Fruit fly (Drosophila melanogaster) whole organism, embryonic: ENCODE measurements around the gene Ir68b.

Source experiments
- B-H2 ChIP-seq: fragments of 200-800 bp; sonication (Bioruptor generic); optimal IDR thresholded peaks from 2 replicates; lab custom pipeline; 2018; ENCODE audit warnings: missing biosample characterization, mild to moderate bottlenecking, missing genetic modification characterization
- Bgb ChIP-seq: fragments of 200-800 bp; sonication (Bioruptor generic); IDR thresholded peaks from 2 replicates; pipeline ENCODE4 v1.3.6; 2022; ENCODE audit warnings: missing biosample characterization, missing genetic modification characterization; ENCODE audit not compliant: partially characterized antibody
- CG11247 ChIP-seq: fragments of 200-800 bp; sonication (Bioruptor generic); IDR thresholded peaks from 2 replicates; pipeline ENCODE4 v1.3.6; 2022; ENCODE audit warnings: missing biosample characterization, missing genetic modification characterization
- CG1233 ChIP-seq: fragments of 200-800 bp; sonication (Bioruptor generic); optimal IDR thresholded peaks from 4 replicates; lab custom pipeline; 2018; ENCODE audit warnings: missing biosample characterization, mild to moderate bottlenecking, missing genetic modification characterization
- CG13123 ChIP-seq: fragments of 200-800 bp; sonication (Bioruptor generic); optimal IDR thresholded peaks from 2 replicates; lab custom pipeline; 2016; ENCODE audit warnings: missing biosample characterization, missing genetic modification characterization
- CG15479 ChIP-seq: fragments of 200-800 bp; sonication (Bioruptor generic); optimal IDR thresholded peaks from 3 replicates; lab custom pipeline; 2019; ENCODE audit warnings: missing biosample characterization, mild to moderate bottlenecking, missing genetic modification characterization, moderate library complexity
- CG15696 ChIP-seq: fragments of 200-800 bp; sonication (Bioruptor generic); optimal IDR thresholded peaks from 2 replicates; lab custom pipeline; 2019; ENCODE audit warnings: missing biosample characterization, mild to moderate bottlenecking, missing genetic modification characterization, moderate library complexity
- CG16813 ChIP-seq: fragments of 200-800 bp; sonication (Bioruptor generic); IDR thresholded peaks from 3 replicates; pipeline ENCODE4 v1.3.6; 2022; ENCODE audit warnings: missing biosample characterization, missing genetic modification characterization; ENCODE audit not compliant: partially characterized antibody
- CG17186 ChIP-seq: fragments of 200-800 bp; sonication (Bioruptor generic); optimal IDR thresholded peaks from 3 replicates; lab custom pipeline; 2017; ENCODE audit warnings: missing biosample characterization, missing genetic modification reagents, missing genetic modification characterization
- CG17829 ChIP-seq: fragments of 200-800 bp; optimal IDR thresholded peaks from 2 replicates; lab custom pipeline; 2019; ENCODE audit warnings: missing biosample characterization, mild to moderate bottlenecking, missing genetic modification characterization, moderate library complexity
- CG18262 ChIP-seq: fragments of 200-800 bp; optimal IDR thresholded peaks from 3 replicates; lab custom pipeline; 2019; ENCODE audit warnings: missing biosample characterization, mild to moderate bottlenecking, missing genetic modification characterization, moderate library complexity
- CG18599 ChIP-seq: fragments of 200-800 bp; sonication (Bioruptor generic); optimal IDR thresholded peaks from 3 replicates; lab custom pipeline; 2017; ENCODE audit warnings: missing biosample characterization, missing genetic modification characterization, mild to moderate bottlenecking, moderate library complexity, missing genetic modification reagents
- CG2712 ChIP-seq: fragments of 200-800 bp; optimal IDR thresholded peaks from 3 replicates; lab custom pipeline; 2019; ENCODE audit warnings: missing biosample characterization, mild to moderate bottlenecking, missing genetic modification characterization, moderate library complexity
- CG2875 ChIP-seq: fragments of 200-800 bp; sonication (Bioruptor generic); optimal IDR thresholded peaks from 2 replicates; lab custom pipeline; 2017; ENCODE audit warnings: missing biosample characterization, mild to moderate bottlenecking, missing genetic modification characterization, missing genetic modification reagents
- CG31388 ChIP-seq: fragments of 200-800 bp; sonication (Bioruptor generic); optimal IDR thresholded peaks from 2 replicates; lab custom pipeline; 2016; ENCODE audit warnings: missing biosample characterization, missing genetic modification characterization
- CG32767 ChIP-seq: fragments of 200-800 bp; sonication (Bioruptor generic); IDR thresholded peaks from 2 replicates; pipeline ENCODE4 v1.3.6; 2022; ENCODE audit warnings: missing biosample characterization, missing genetic modification characterization
- CG33557 ChIP-seq: fragments of 200-800 bp; sonication (Bioruptor generic); optimal IDR thresholded peaks from 2 replicates; lab custom pipeline; 2019; ENCODE audit warnings: missing biosample characterization, mild to moderate bottlenecking, missing genetic modification characterization, moderate library complexity
- CG5180 ChIP-seq: fragments of 200-800 bp; sonication (Bioruptor generic); optimal IDR thresholded peaks from 3 replicates; lab custom pipeline; 2017; ENCODE audit warnings: missing biosample characterization, missing genetic modification characterization, mild to moderate bottlenecking, moderate library complexity, missing genetic modification reagents
- CrebB ChIP-seq: fragments of 200-800 bp; sonication (Bioruptor generic); optimal IDR thresholded peaks from 3 replicates; lab custom pipeline; 2018; ENCODE audit warnings: missing biosample characterization, mild to moderate bottlenecking, missing genetic modification characterization
- Dref ChIP-seq: fragments of 200-800 bp; sonication (Bioruptor generic); IDR thresholded peaks from 2 replicates; pipeline ENCODE4 v1.3.6; 2022; ENCODE audit warnings: missing biosample characterization, missing genetic modification characterization
- ERR ChIP-seq: fragments of 200-800 bp; sonication (Bioruptor generic); optimal IDR thresholded peaks from 2 replicates; lab custom pipeline; 2016; ENCODE audit warnings: missing biosample characterization, missing genetic modification characterization
- GATAe ChIP-seq: fragments of 200-800 bp; sonication (Bioruptor generic); conservative IDR thresholded peaks from 2 replicates; pipeline ENCODE4 v1.3.6; 2022; ENCODE audit warnings: missing biosample characterization, missing genetic modification characterization
- Hand ChIP-seq: fragments of 200-800 bp; sonication (Bioruptor generic); optimal IDR thresholded peaks from 2 replicates; lab custom pipeline; 2017; ENCODE audit warnings: mild to moderate bottlenecking, missing biosample characterization, missing genetic modification reagents, missing genetic modification characterization
- Hmx ChIP-seq: fragments of 200-800 bp; sonication (Bioruptor generic); optimal IDR thresholded peaks from 2 replicates; lab custom pipeline; 2016; ENCODE audit warnings: missing biosample characterization, missing genetic modification characterization
- Nf-YC ChIP-seq: fragments of 200-800 bp; optimal IDR thresholded peaks from 3 replicates; lab custom pipeline; 2019; ENCODE audit warnings: missing biosample characterization, mild to moderate bottlenecking, missing genetic modification characterization, moderate library complexity
- PHDP ChIP-seq: fragments of 200-800 bp; sonication (Bioruptor generic); optimal IDR thresholded peaks from 3 replicates; lab custom pipeline; 2018; ENCODE audit warnings: missing biosample characterization, mild to moderate bottlenecking, missing genetic modification characterization, moderate library complexity
- Ptx1 ChIP-seq: fragments of 200-800 bp; sonication (Bioruptor generic); IDR thresholded peaks from 2 replicates; pipeline ENCODE4 v1.3.6; 2022; ENCODE audit warnings: missing biosample characterization, missing genetic modification characterization
- Ravus ChIP-seq: fragments of 200-800 bp; sonication (Bioruptor generic); IDR thresholded peaks from 2 replicates; pipeline ENCODE4 v1.3.6; 2022; ENCODE audit warnings: missing biosample characterization, missing genetic modification characterization
- Sry-β ChIP-seq: fragments of 200-800 bp; sonication (Bioruptor generic); optimal IDR thresholded peaks from 2 replicates; lab custom pipeline; 2018; ENCODE audit warnings: missing biosample characterization, mild to moderate bottlenecking, missing genetic modification characterization, moderate library complexity
- Taf1 ChIP-seq: fragments of 200-800 bp; sonication (Bioruptor generic); IDR thresholded peaks from 2 replicates; pipeline ENCODE4 v1.3.6; 2022; ENCODE audit warnings: missing biosample characterization, missing genetic modification characterization
- Usf ChIP-seq: fragments of 200-800 bp; sonication (Bioruptor generic); optimal IDR thresholded peaks from 2 replicates; lab custom pipeline; 2017; ENCODE audit warnings: missing genotype, missing biosample characterization, missing genetic modification characterization
- abd-A ChIP-seq: fragments of 200-800 bp; sonication (Bioruptor generic); optimal IDR thresholded peaks from 3 replicates; lab custom pipeline; 2019; ENCODE audit warnings: missing biosample characterization, mild to moderate bottlenecking, missing genetic modification characterization, moderate library complexity
- amos ChIP-seq: fragments of 200-800 bp; sonication (Bioruptor generic); IDR thresholded peaks from 2 replicates; pipeline ENCODE4 v1.3.6; 2022; ENCODE audit warnings: missing biosample characterization, missing genetic modification characterization; ENCODE audit not compliant: partially characterized antibody
- ase ChIP-seq: fragments of 200-800 bp; sonication (Bioruptor generic); IDR thresholded peaks from 3 replicates; pipeline ENCODE4 v1.3.6; 2022; ENCODE audit warnings: missing biosample characterization, missing genetic modification characterization
- bbx ChIP-seq: fragments of 200-800 bp; sonication (Bioruptor generic); IDR thresholded peaks from 2 replicates; pipeline ENCODE4 v1.3.6; 2022; ENCODE audit warnings: missing biosample characterization, missing genetic modification characterization; ENCODE audit not compliant: partially characterized antibody
- gce ChIP-seq: fragments of 200-800 bp; sonication (Bioruptor generic); IDR thresholded peaks from 3 replicates; pipeline ENCODE4 v1.3.6; 2022; ENCODE audit warnings: missing biosample characterization, missing genetic modification characterization
- gfzf ChIP-seq: fragments of 200-800 bp; sonication (Bioruptor generic); optimal IDR thresholded peaks from 2 replicates; lab custom pipeline; 2016; ENCODE audit warnings: missing biosample characterization, mild to moderate bottlenecking, missing genetic modification characterization, moderate library complexity
- jigr1 ChIP-seq: fragments of 200-800 bp; sonication (Bioruptor generic); IDR thresholded peaks from 3 replicates; pipeline ENCODE4 v1.3.6; 2022; ENCODE audit warnings: missing biosample characterization, missing genetic modification characterization
- knrl ChIP-seq: fragments of 200-800 bp; sonication (Bioruptor generic); IDR thresholded peaks from 3 replicates; pipeline ENCODE4 v1.3.6; 2022; ENCODE audit warnings: missing biosample characterization, missing genetic modification characterization; ENCODE audit not compliant: partially characterized antibody
- onecut ChIP-seq: fragments of 200-800 bp; sonication (Bioruptor generic); IDR thresholded peaks from 2 replicates; pipeline ENCODE4 v1.3.6; 2022; ENCODE audit warnings: missing biosample characterization, missing genetic modification characterization
- otp ChIP-seq: fragments of 200-800 bp; sonication (Bioruptor generic); IDR thresholded peaks from 3 replicates; pipeline ENCODE4, ENCODE4 v1.3.6; 2022; ENCODE audit warnings: missing biosample characterization, missing genetic modification characterization
- row ChIP-seq: fragments of 200-800 bp; sonication (Bioruptor generic); IDR thresholded peaks from 3 replicates; pipeline ENCODE4 v1.3.6; 2022; ENCODE audit warnings: missing biosample characterization, missing genetic modification characterization
- sd ChIP-seq: fragments of 200-800 bp; sonication (Bioruptor generic); optimal IDR thresholded peaks from 3 replicates; lab custom pipeline; 2018; ENCODE audit warnings: missing biosample characterization, mild to moderate bottlenecking, missing genetic modification characterization, moderate library complexity
- sens ChIP-seq: fragments of 200-800 bp; sonication (Bioruptor generic); peaks from one replicate; lab custom pipeline; 2016; ENCODE audit warnings: missing biosample characterization, missing genetic modification characterization
- sima ChIP-seq: fragments of 200-800 bp; sonication (Bioruptor generic); optimal IDR thresholded peaks from 2 replicates; lab custom pipeline; 2016; ENCODE audit warnings: missing biosample characterization, missing genetic modification characterization
- so ChIP-seq: fragments of 200-800 bp; sonication (Bioruptor generic); IDR thresholded peaks from 3 replicates; pipeline ENCODE4 v1.3.6; 2022; ENCODE audit warnings: missing biosample characterization, missing genetic modification characterization
- toy ChIP-seq: fragments of 200-800 bp; sonication (Bioruptor generic); IDR thresholded peaks from 2 replicates; pipeline ENCODE4 v1.3.6; 2022; ENCODE audit warnings: missing biosample characterization, missing genetic modification characterization
- twi ChIP-seq: fragments of 200-800 bp; optimal IDR thresholded peaks from 2 replicates; lab custom pipeline; 2019; ENCODE audit warnings: missing biosample characterization, mild to moderate bottlenecking, missing genetic modification characterization, moderate library complexity
- wek ChIP-seq: fragments of 200-800 bp; sonication (Bioruptor generic); optimal IDR thresholded peaks from 3 replicates; lab custom pipeline; 2018; ENCODE audit warnings: missing biosample characterization, mild to moderate bottlenecking, missing genetic modification characterization, moderate library complexity

Gene Ir68b

dm6 chr3L:12078551-12079318 lies 48.5 kb downstream of the Ir68b start (continued):
- no peak for TF ChIP-seq Ravus (GFP tag; lab: Robert Waterston, UW)
- no peak for TF ChIP-seq CG32767 (GFP tag; lab: Robert Waterston, UW)
- no peak for TF ChIP-seq bbx (GFP tag; lab: Robert Waterston, UW)
- no peak for TF ChIP-seq row (GFP tag; lab: Robert Waterston, UW)
- no peak for TF ChIP-seq abd-A (tag; lab: Kevin White, UChicago)
- no peak for TF ChIP-seq CG31388 (GFP tag; lab: Kevin White, UChicago)
- TF ChIP-seq CG2875 (GFP tag; lab: Kevin White, UChicago), result no peak
- peak; percentile 13 for TF ChIP-seq PHDP (tag; lab: Kevin White, UChicago)
- TF ChIP-seq gce (GFP tag; lab: Robert Waterston, UW), result no peak; the same call in 2 of the 3 replicates
- TF ChIP-seq ase (GFP tag; lab: Robert Waterston, UW), result no peak
- TF ChIP-seq onecut, result no peak
- no peak for TF ChIP-seq Sry-β (GFP tag; lab: Kevin White, UChicago)
- no peak for TF ChIP-seq ERR (GFP tag; lab: Kevin White, UChicago)
- no peak for TF ChIP-seq CG1233
- TF ChIP-seq CrebB, result peak; percentile 10
- TF ChIP-seq CG17829, result peak; percentile 11
- peak; percentile 42 for TF ChIP-seq wek
- no peak for TF ChIP-seq Hmx (GFP tag; lab: Kevin White, UChicago)
- TF ChIP-seq CG2712 (tag; lab: Kevin White, UChicago), result peak; percentile 26
- TF ChIP-seq Hand (GFP tag; lab: Kevin White, UChicago), result no peak
- TF ChIP-seq Usf, result no peak
- peak; percentile 4 for TF ChIP-seq Nf-YC (tag; lab: Kevin White, UChicago)
- TF ChIP-seq B-H2 (GFP tag; lab: Kevin White, UChicago), result no peak
- TF ChIP-seq Taf1 (GFP tag; lab: Robert Waterston, UW), result no peak
- TF ChIP-seq CG33557, result peak; percentile 69
- TF ChIP-seq sima (GFP tag; lab: Kevin White, UChicago), result no peak
- TF ChIP-seq sens, result peak; percentile 16
- TF ChIP-seq CG15696 (tag; lab: Kevin White, UChicago), result peak; percentile 50
- TF ChIP-seq Dref, result no peak
- no peak for TF ChIP-seq Ptx1 (GFP tag; lab: Robert Waterston, UW)
- no peak for TF ChIP-seq sd (tag; lab: Kevin White, UChicago)
- no peak for TF ChIP-seq CG13123 (GFP tag; lab: Kevin White, UChicago)
- no peak for TF ChIP-seq gfzf (GFP tag; lab: Kevin White, UChicago)
- peak; percentile 14 for TF ChIP-seq CG15479 (GFP tag; lab: Kevin White, UChicago)
- TF ChIP-seq CG5180 (GFP tag; lab: Kevin White, UChicago), result peak; percentile 2
- no peak for TF ChIP-seq knrl (GFP tag; lab: Robert Waterston, UW)
- TF ChIP-seq so (GFP tag; lab: Robert Waterston, UW), result no peak
- no peak for TF ChIP-seq jigr1 (GFP tag; lab: Robert Waterston, UW)
- no peak for TF ChIP-seq CG18262 (tag; lab: Kevin White, UChicago)
- TF ChIP-seq toy (GFP tag; lab: Robert Waterston, UW), result no peak
- no peak for TF ChIP-seq CG16813
- TF ChIP-seq amos (GFP tag; lab: Robert Waterston, UW), result no peak
- TF ChIP-seq GATAe (GFP tag; lab: Robert Waterston, UW), result no peak; the same call in 1 of the 2 replicates
- no peak for TF ChIP-seq CG11247 (GFP tag; lab: Robert Waterston, UW)
- TF ChIP-seq CG17186 (GFP tag; lab: Kevin White, UChicago), result no peak
- 0 out of 3 replicates have a peak, but pooled peaks have one; percentile 11 for TF ChIP-seq otp (GFP tag; lab: Robert Waterston, UW)
- TF ChIP-seq Bgb (GFP tag; lab: Robert Waterston, UW), result no peak
- TF ChIP-seq twi (tag; lab: Kevin White, UChicago), result peak; percentile 64
- TF ChIP-seq CG18599 (GFP tag; lab: Kevin White, UChicago), result peak; percentile 16
